Worm (Caenorhabditis elegans): ENCODE results near the gene srw-122.

srw-122 gene

ce11 chrV:2927553-2927952, 24.4 kb downstream of the srw-122 start, which contains the start of gene C31B8.12 (continued):
- TF ChIP-seq ZK185.1 (tag; optimal IDR thresholded peaks at IDR 0.05; ENCODE audit: poor library complexity, severe bottlenecking) (no peak), Y53G8AR.9 (GFP tag; conservative IDR thresholded peaks at IDR 0.05) (no peak), F22D6.2 (tag; optimal IDR thresholded peaks at IDR 0.05) (no peak), tbp1 (GFP tag; optimal IDR thresholded peaks at IDR 0.05) (no peak), lin-40 (tag; optimal IDR thresholded peaks at IDR 0.05) (no peak), hlh-12 (tag; optimal IDR thresholded peaks at IDR 0.05) (no peak)

DNA sequence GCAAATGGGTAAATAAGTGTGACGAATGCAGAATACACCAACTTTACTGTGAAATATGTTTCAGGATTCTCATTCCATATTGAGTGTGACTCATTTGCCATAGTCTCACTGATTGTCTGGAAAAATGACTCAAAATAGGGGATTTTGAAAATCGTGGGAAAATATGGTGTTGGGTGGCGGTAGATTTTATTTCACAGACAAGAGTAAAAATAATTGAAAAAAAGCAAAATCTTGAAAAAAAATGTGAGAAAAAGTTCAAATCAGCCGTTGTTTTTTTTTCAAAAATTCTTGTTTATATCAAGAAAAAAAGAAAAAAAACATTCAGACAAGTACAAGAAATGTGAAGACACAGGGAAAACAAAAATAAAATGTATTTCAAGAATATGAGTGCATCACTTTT, 29.4 kb downstream of the srw-122 start, which contains the start of gene srh-38:
TSS of gene srh-38 (minus strand) at position 101 of the 400 bp plus-strand sequence.
- no peak for TF ChIP-seq hmg-1.2 (GFP tag; IDR thresholded peaks at IDR 0.05)
- no peak for TF ChIP-seq mel-28 (tag; optimal IDR thresholded peaks at IDR 0.05; ENCODE audit: borderline replicate concordance)
- no peak for TF ChIP-seq let-607 (tag; optimal IDR thresholded peaks at IDR 0.05)
- TF ChIP-seq ceh-27 (GFP tag; optimal IDR thresholded peaks at IDR 0.05), result no peak
- no peak for TF ChIP-seq xnd-1 (tag; optimal IDR thresholded peaks at IDR 0.05)

DNA sequence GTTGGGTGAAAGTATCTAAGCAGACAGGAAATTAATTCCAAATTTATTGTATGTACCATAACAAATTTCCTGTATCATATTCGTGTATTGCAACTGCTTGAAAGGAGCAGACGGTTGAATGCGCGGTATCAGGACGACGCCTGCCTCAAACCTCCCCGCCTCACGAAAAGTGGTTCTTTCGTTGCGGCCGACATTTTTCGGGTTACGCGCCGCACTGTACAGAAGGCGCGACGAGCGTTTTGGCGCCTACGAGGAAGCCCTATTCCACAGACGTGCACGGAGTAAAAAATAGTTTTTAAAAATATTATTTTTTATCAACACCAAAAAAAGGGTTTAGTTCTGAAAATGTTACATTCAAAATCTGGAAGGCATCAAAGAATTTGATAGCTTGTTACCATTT, 31.9 kb downstream of the srw-122 start:
- TF ChIP-seq snpc-4 (GFP tag; optimal IDR thresholded peaks at IDR 0.05), result peak; percentile 87
- peak; percentile 64 to 95 (median 82) for TF ChIP-seq snpc-4 (tag; optimal IDR thresholded peaks at IDR 0.05)
- TF ChIP-seq F57C9.4 (tag; optimal IDR thresholded peaks at IDR 0.05), result no peak
- no peak for TF ChIP-seq nhr-80 (tag; optimal IDR thresholded peaks at IDR 0.05)
- no peak for TF ChIP-seq B0035.1 (tag; optimal IDR thresholded peaks at IDR 0.05)
- no peak for TF ChIP-seq nhr-179 (tag; optimal IDR thresholded peaks at IDR 0.05)
- TF ChIP-seq K11D2.4 (GFP tag; IDR thresholded peaks at IDR 0.05), result no peak
- TF ChIP-seq dpl-1 (GFP tag; optimal IDR thresholded peaks at IDR 0.05), result no peak
- TF ChIP-seq hmg-1.2 (GFP tag; IDR thresholded peaks at IDR 0.05), result peak; percentile 60; the same call in 1 of the 2 replicates
- TF ChIP-seq snpc-1.1 (tag; optimal IDR thresholded peaks at IDR 0.05; ENCODE audit: insufficient read depth), result peak; percentile 86
- no peak for TF ChIP-seq F33H1.4 (GFP tag; IDR thresholded peaks at IDR 0.05)
- no peak for TF ChIP-seq sptf-2 (GFP tag; optimal IDR thresholded peaks at IDR 0.05)
- no peak for TF ChIP-seq egl-18 (GFP tag; IDR thresholded peaks at IDR 0.05)
- no peak for TF ChIP-seq somi-1 (GFP tag; optimal IDR thresholded peaks at IDR 0.05)
- no peak for TF ChIP-seq egrh-3 (GFP tag; IDR thresholded peaks at IDR 0.05)
- no peak for TF ChIP-seq pbrm-1 (GFP tag; IDR thresholded peaks at IDR 0.05)

DNA sequence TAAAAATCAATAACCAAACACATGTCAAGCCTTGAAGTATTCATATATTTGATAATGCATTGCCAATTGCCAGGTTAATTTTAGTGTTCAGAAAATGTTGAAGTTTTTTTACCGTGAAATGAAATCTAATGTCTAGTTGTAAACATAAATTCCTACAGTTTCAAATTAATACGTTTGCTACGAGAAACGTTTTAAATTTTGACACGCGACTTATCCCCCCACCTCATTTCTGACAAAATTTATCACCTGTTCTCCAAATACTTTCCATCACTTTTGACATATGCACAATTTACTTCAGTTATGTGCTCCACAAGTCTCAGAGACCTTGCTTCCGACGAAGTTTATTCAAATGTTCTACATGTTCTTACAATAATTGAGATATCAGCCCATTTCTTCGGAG, 38.1 kb downstream of the srw-122 start, which contains the start of gene srh-146:
TSS of gene srh-146 (plus strand) at position 301 of the 400 bp plus-strand sequence.
- no peak for TF ChIP-seq him-1 (tag; optimal IDR thresholded peaks at IDR 0.05)
- no peak for TF ChIP-seq let-607 (tag; optimal IDR thresholded peaks at IDR 0.05)
- no peak for TF ChIP-seq ztf-22 (GFP tag; optimal IDR thresholded peaks at IDR 0.05)
- TF ChIP-seq F57C9.4 (tag; optimal IDR thresholded peaks at IDR 0.05), result no peak
- TF ChIP-seq zfh-2 (GFP tag; conservative IDR thresholded peaks at IDR 0.05), result no peak
- no peak for TF ChIP-seq nfya-2 (GFP tag; IDR thresholded peaks at IDR 0.05)
- no peak for TF ChIP-seq ceh-91 (GFP tag; IDR thresholded peaks at IDR 0.05)
- no peak for TF ChIP-seq repo-1 (tag; optimal IDR thresholded peaks at IDR 0.05)
- TF ChIP-seq cebp-2 (GFP tag; IDR thresholded peaks at IDR 0.05), result no peak
- no peak for TF ChIP-seq pbrm-1 (GFP tag; IDR thresholded peaks at IDR 0.05)
- TF ChIP-seq die-1 (tag; optimal IDR thresholded peaks at IDR 0.05), result no peak
- no peak for TF ChIP-seq gei-17 (GFP tag; optimal IDR thresholded peaks at IDR 0.05)
- TF ChIP-seq sea-2 (GFP tag; IDR thresholded peaks at IDR 0.05), result no peak
- TF ChIP-seq D2030.7 (GFP tag; IDR thresholded peaks at IDR 0.05), result no peak
